Worm (Caenorhabditis elegans) whole organism, L1 larva: Measurements from ENCODE around the gene srz-63.

Experiments
- C16A3.4 ChIP-seq: fragments of 150-350 bp; optimal IDR thresholded peaks from 2 replicates; lab custom pipeline; 2014; ENCODE audit warnings: missing biosample characterization, missing genetic modification characterization
- F16B12.6 ChIP-seq: fragments of 150-350 bp; optimal IDR thresholded peaks from 2 replicates; lab custom pipeline; 2014; ENCODE audit warnings: missing biosample characterization, missing genetic modification characterization
- Y116A8C.19 ChIP-seq: sonication (generic microtip); optimal IDR thresholded peaks from 2 replicates; lab custom pipeline; 2016; ENCODE audit warnings: missing compliant biosample characterization, missing genetic modification characterization, borderline replicate concordance
- aha-1 ChIP-seq: fragments of 150-350 bp; optimal IDR thresholded peaks from 2 replicates; lab custom pipeline; 2014; ENCODE audit warnings: missing biosample characterization, missing genetic modification characterization
- alr-1 ChIP-seq: fragments of 200-800 bp; sonication (Bioruptor generic); optimal IDR thresholded peaks from 2 replicates; lab custom pipeline; 2018; ENCODE audit warnings: borderline replicate concordance, mild to moderate bottlenecking, missing genetic modification characterization, missing compliant biosample characterization
- blmp-1 ChIP-seq: fragments of 150-350 bp; optimal IDR thresholded peaks from 2 replicates; lab custom pipeline; 2014; ENCODE audit warnings: missing biosample characterization, missing genetic modification characterization
- ceh-63 ChIP-seq: fragments of 200-800 bp; sonication (Bioruptor generic); optimal IDR thresholded peaks from 2 replicates; lab custom pipeline; 2018; ENCODE audit warnings: mild to moderate bottlenecking, missing genetic modification characterization, missing compliant biosample characterization
- ceh-8 ChIP-seq: fragments of 200-800 bp; sonication (Bioruptor generic); optimal IDR thresholded peaks from 2 replicates; lab custom pipeline; 2018; ENCODE audit warnings: mild to moderate bottlenecking, missing genetic modification characterization, moderate library complexity, missing compliant biosample characterization
- ceh-82 ChIP-seq, 3 experiments: fragments of 150-350 bp in 1 of 3; sonication (generic microtip) in 2 of 3; optimal IDR thresholded peaks; 2 replicates each; lab custom pipeline; 2014 to 2017; ENCODE audit warnings: missing biosample characterization in 3 of 3, missing genetic modification characterization in 3 of 3
- dpl-1 ChIP-seq, 3 experiments: fragments of 150-350 bp in 2 of 3; sonication (generic microtip) in 1 of 3; optimal IDR thresholded peaks; 2 replicates each; lab custom pipeline; 2014 to 2017; ENCODE audit warnings: missing biosample characterization in 3 of 3, missing genetic modification characterization in 3 of 3, missing genetic modification reagents in 3 of 3
- efl-1 ChIP-seq, 4 experiments: fragments of 150-350 bp; optimal IDR thresholded peaks in 3 of 4; peaks in 1 of 4; 1 replicate in 1 of 4; 2 replicates in 3 of 4; lab custom pipeline; 2014; ENCODE audit warnings: missing biosample characterization in 2 of 4, missing genetic modification characterization in 2 of 4, missing genetic modification reagents in 2 of 4
- egl-13 ChIP-seq: sonication (generic microtip); optimal IDR thresholded peaks from 2 replicates; lab custom pipeline; 2016; ENCODE audit warnings: missing genotype, missing genetic modification reagents, missing genetic modification characterization, missing compliant biosample characterization
- egl-27 ChIP-seq, 2 experiments: fragments of 150-350 bp in 1 of 2; sonication (generic microtip); optimal IDR thresholded peaks; 3 replicates each; lab custom pipeline; 2017 to 2018; ENCODE audit warnings: missing biosample characterization in 2 of 2, missing genetic modification characterization in 2 of 2, missing genetic modification reagents in 2 of 2
- elt-3 ChIP-seq, 6 experiments: fragments of 150-350 bp in 1 of 6; sonication (generic microtip); optimal IDR thresholded peaks; 2 replicates each; lab custom pipeline; 2017 to 2018; ENCODE audit warnings: missing biosample characterization in 6 of 6, missing genetic modification characterization in 6 of 6, inconsistent platforms in 1 of 6
- fkh-10 ChIP-seq: sonication (generic microtip); optimal IDR thresholded peaks from 2 replicates; lab custom pipeline; 2017; ENCODE audit warnings: missing biosample characterization, missing genetic modification reagents, missing genetic modification characterization
- hlh-17 ChIP-seq: fragments of 200-800 bp; sonication (Bioruptor generic); optimal IDR thresholded peaks from 2 replicates; lab custom pipeline; 2018; ENCODE audit warnings: missing genetic modification characterization, mild to moderate bottlenecking, missing compliant biosample characterization, moderate library complexity, borderline replicate concordance
- hlh-4 ChIP-seq: sonication (generic microtip); optimal IDR thresholded peaks from 2 replicates; lab custom pipeline; 2016; ENCODE audit warnings: mild to moderate bottlenecking, missing genetic modification characterization, missing compliant biosample characterization
- hpl-2 ChIP-seq: fragments of 150-350 bp; optimal IDR thresholded peaks from 2 replicates; lab custom pipeline; 2014; ENCODE audit warnings: missing biosample characterization, missing genetic modification reagents, missing genetic modification characterization
- irx-1 ChIP-seq: sonication (generic microtip); optimal IDR thresholded peaks from 2 replicates; lab custom pipeline; 2016; ENCODE audit warnings: missing genetic modification characterization, missing compliant biosample characterization
- isw-1 ChIP-seq: fragments of 200-800 bp; sonication (Bioruptor generic); IDR thresholded peaks from 2 replicates; pipeline ENCODE4 v1.3.6; 2022; ENCODE audit warnings: missing genetic modification characterization, missing compliant biosample characterization
- lin-14 ChIP-seq: fragments of 200-800 bp; sonication (Bioruptor generic); optimal IDR thresholded peaks from 2 replicates; lab custom pipeline; 2018; ENCODE audit warnings: mild to moderate bottlenecking, missing genetic modification characterization, moderate library complexity, missing compliant biosample characterization
- lin-15B ChIP-seq: fragments of 150-350 bp; sonication (generic microtip); optimal IDR thresholded peaks from 3 replicates; lab custom pipeline; 2014; ENCODE audit warnings: missing biosample characterization, missing genetic modification characterization
- lin-35 ChIP-seq, 2 experiments: fragments of 150-350 bp; optimal IDR thresholded peaks; 2 replicates each; lab custom pipeline; 2014; ENCODE audit warnings: missing biosample characterization in 2 of 2, missing genetic modification characterization in 2 of 2, missing genetic modification reagents in 2 of 2
- lin-39 ChIP-seq: fragments of 150-350 bp; optimal IDR thresholded peaks from 2 replicates; lab custom pipeline; 2014; ENCODE audit warnings: missing biosample characterization, missing genetic modification reagents, missing genetic modification characterization
- lsy-2 ChIP-seq, 2 experiments: fragments of 150-350 bp; optimal IDR thresholded peaks; 2 replicates each; lab custom pipeline; 2014; ENCODE audit warnings: missing biosample characterization in 2 of 2, missing genetic modification characterization in 2 of 2
- mdl-1 ChIP-seq, 2 experiments: fragments of 150-350 bp; optimal IDR thresholded peaks; 2 replicates each; lab custom pipeline; 2014 to 2017; ENCODE audit warnings: missing biosample characterization in 2 of 2, missing genetic modification characterization in 2 of 2, inconsistent platforms in 1 of 2
- mep-1 ChIP-seq: fragments of 150-350 bp; optimal IDR thresholded peaks from 2 replicates; lab custom pipeline; 2014; ENCODE audit warnings: missing biosample characterization, missing genetic modification characterization
- nhr-11 ChIP-seq: fragments of 150-350 bp; optimal IDR thresholded peaks from 2 replicates; lab custom pipeline; 2014; ENCODE audit warnings: missing biosample characterization, missing genetic modification characterization
- nhr-20 ChIP-seq: sonication (generic microtip); optimal IDR thresholded peaks from 2 replicates; lab custom pipeline; 2016; ENCODE audit warnings: mild to moderate bottlenecking, missing genetic modification characterization, missing compliant biosample characterization
- nhr-28 ChIP-seq: fragments of 150-350 bp; optimal IDR thresholded peaks from 2 replicates; lab custom pipeline; 2014; ENCODE audit warnings: missing biosample characterization, missing genetic modification characterization
- nhr-47 ChIP-seq: sonication (generic microtip); optimal IDR thresholded peaks from 2 replicates; lab custom pipeline; 2016; ENCODE audit warnings: mild to moderate bottlenecking, missing genetic modification characterization, moderate library complexity, missing compliant biosample characterization
- nhr-71 ChIP-seq: sonication (generic microtip); optimal IDR thresholded peaks from 2 replicates; lab custom pipeline; 2016; ENCODE audit warnings: mild to moderate bottlenecking, missing genetic modification characterization, moderate library complexity, missing compliant biosample characterization
- nhr-76 ChIP-seq: sonication (generic microtip); optimal IDR thresholded peaks from 2 replicates; lab custom pipeline; 2017; ENCODE audit warnings: missing biosample characterization, missing genetic modification characterization
- skn-1 ChIP-seq: fragments of 150-350 bp; optimal IDR thresholded peaks from 2 replicates; lab custom pipeline; 2014; ENCODE audit warnings: missing biosample characterization, missing genetic modification characterization
- snu-23 ChIP-seq: sonication (generic microtip); optimal IDR thresholded peaks from 2 replicates; lab custom pipeline; 2016; ENCODE audit warnings: missing genetic modification characterization, missing compliant biosample characterization
- sox-4 ChIP-seq: sonication (generic microtip); optimal IDR thresholded peaks from 2 replicates; lab custom pipeline; 2016; ENCODE audit warnings: missing genetic modification characterization, missing compliant biosample characterization
- sptf-1 ChIP-seq: fragments of 150-350 bp; optimal IDR thresholded peaks from 2 replicates; lab custom pipeline; 2014; ENCODE audit warnings: missing biosample characterization, missing genetic modification characterization
- sup-37 ChIP-seq: fragments of 200-800 bp; sonication (Bioruptor generic); optimal IDR thresholded peaks from 2 replicates; lab custom pipeline; 2018; ENCODE audit warnings: mild to moderate bottlenecking, missing genetic modification characterization, missing compliant biosample characterization
- swsn-7 ChIP-seq: sonication (generic microtip); optimal IDR thresholded peaks from 2 replicates; lab custom pipeline; 2016; ENCODE audit warnings: missing genetic modification characterization, missing compliant biosample characterization
- tlp-1 ChIP-seq: fragments of 150-350 bp; optimal IDR thresholded peaks from 2 replicates; lab custom pipeline; 2014; ENCODE audit warnings: missing biosample characterization, missing genetic modification characterization
- unc-30 ChIP-seq: sonication (generic microtip); optimal IDR thresholded peaks from 2 replicates; lab custom pipeline; 2017; ENCODE audit warnings: missing biosample characterization, missing genetic modification characterization
- unc-98 ChIP-seq: fragments of 200-800 bp; sonication (Bioruptor generic); IDR thresholded peaks from 2 replicates; pipeline ENCODE4 v1.3.6; 2022; ENCODE audit warnings: missing genetic modification characterization, missing compliant biosample characterization
- vab-15 ChIP-seq: sonication (generic microtip); optimal IDR thresholded peaks from 2 replicates; lab custom pipeline; 2017; ENCODE audit warnings: missing genotype, mild to moderate bottlenecking, missing genetic modification characterization, missing compliant biosample characterization
- zip-4 ChIP-seq: fragments of 200-800 bp; sonication (Bioruptor generic); optimal IDR thresholded peaks from 2 replicates; lab custom pipeline; 2018; ENCODE audit warnings: mild to moderate bottlenecking, missing genetic modification characterization, moderate library complexity, missing compliant biosample characterization

Gene srz-63

DNA sequence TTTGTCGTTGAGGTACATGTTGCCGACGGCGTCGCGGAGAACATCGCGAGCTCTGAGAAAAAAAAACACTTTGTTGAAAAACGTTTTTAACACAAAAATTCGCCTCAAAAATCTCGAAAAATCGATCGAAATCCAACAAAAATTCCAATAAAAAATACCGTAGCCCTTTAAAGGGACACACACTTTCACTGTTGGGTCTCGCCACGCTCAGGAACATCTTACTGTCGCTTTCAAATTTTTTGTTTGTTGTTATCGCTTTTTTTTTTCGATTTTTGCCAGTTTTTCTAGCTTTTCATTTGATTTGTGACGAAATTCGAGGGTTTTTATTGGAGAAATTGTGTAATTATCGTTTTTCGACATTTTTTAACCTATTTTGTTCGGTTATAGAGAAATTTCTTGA lies 28.1 kb downstream of the srz-63 start:
- no peak for TF ChIP-seq nhr-47 (tag; lab: Kevin White, UChicago)
- no peak for TF ChIP-seq nhr-71 (tag; lab: Kevin White, UChicago)
- no peak for TF ChIP-seq lin-15B (tag; lab: Kevin White, UChicago)
- TF ChIP-seq, all 84 proteins: peak for 0

DNA sequence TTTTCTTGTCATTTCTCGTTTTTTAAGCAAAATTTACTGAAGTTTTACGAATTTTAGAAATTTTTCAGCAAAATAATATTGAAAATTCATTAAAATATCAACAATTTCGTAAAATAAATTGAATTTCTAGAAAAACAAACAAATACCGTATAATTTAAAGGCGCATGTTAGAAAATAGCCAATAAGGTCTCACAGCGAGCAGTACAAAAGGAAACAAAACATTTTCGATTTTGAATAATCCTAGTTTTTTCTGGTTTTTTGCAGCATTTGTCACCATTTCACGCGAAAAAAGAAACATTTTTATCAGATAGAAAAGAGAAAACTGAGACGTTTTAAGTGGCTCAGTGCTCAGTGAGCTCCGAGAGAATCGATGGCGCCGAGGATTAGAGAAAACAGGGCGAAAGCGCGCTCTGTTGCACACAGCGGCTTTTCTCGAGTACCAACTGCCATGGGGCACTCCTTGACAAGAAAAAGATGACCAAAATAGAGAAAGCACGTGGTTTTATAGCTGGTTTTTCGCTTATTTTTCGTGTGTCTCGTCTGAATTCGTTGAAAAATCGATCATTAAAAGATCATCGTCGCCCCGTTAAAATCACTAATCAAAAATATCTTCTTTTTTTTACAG lies 31.6 kb downstream of the srz-63 start, which contains the start of the genes alh-6 and fcho-1:
alh-6 (minus strand) TSS at position 242 of the 625 bp plus-strand sequence.
fcho-1 (plus strand) TSS at position 624 of the 625 bp plus-strand sequence.
- TF ChIP-seq sup-37 (GFP tag; lab: Kevin White, UChicago) (no peak), efl-1 (optimal IDR thresholded peaks at IDR 0.05; lab: Kevin White, UChicago) (peak; percentile 24 to 27), efl-1 (GFP tag; optimal IDR thresholded peaks at IDR 0.05 in 1 of 2; lab: Kevin White, UChicago) (peak in 1 of 2 experiments; percentile 36), lsy-2 (tag; optimal IDR thresholded peaks at IDR 0.05; lab: Kevin White, UChicago) (peak in 1 of 2 experiments; percentile 24), dpl-1 (GFP tag; optimal IDR thresholded peaks at IDR 0.05; lab: Kevin White, UChicago) (peak in 1 of 3 experiments; percentile 40), swsn-7 (tag; lab: Kevin White, UChicago) (no peak), nhr-20 (tag; lab: Kevin White, UChicago) (peak; percentile 19), sox-4 (tag; lab: Kevin White, UChicago) (no peak), lin-14 (GFP tag; lab: Kevin White, UChicago) (peak; percentile 63), aha-1 (tag; lab: Kevin White, UChicago) (no peak), lin-35 (GFP tag; optimal IDR thresholded peaks at IDR 0.05; lab: Kevin White, UChicago) (peak; percentile 28 to 46), ceh-82 (tag; optimal IDR thresholded peaks at IDR 0.05; lab: Kevin White, UChicago) (peak in 1 of 3 experiments; percentile 11), elt-3 (tag; optimal IDR thresholded peaks at IDR 0.05; lab: Kevin White, UChicago) (peak in 1 of 6 experiments; percentile 8), egl-13 (tag; lab: Kevin White, UChicago) (no peak), isw-1 (peak; percentile 14; the same call in 1 of the 2 replicates), alr-1 (tag; lab: Kevin White, UChicago) (no peak), hlh-17 (GFP tag; lab: Kevin White, UChicago) (no peak), skn-1 (tag; lab: Kevin White, UChicago) (peak; percentile 3), lin-15B (tag; lab: Kevin White, UChicago) (peak; percentile 32), zip-4 (GFP tag; lab: Kevin White, UChicago) (no peak), fkh-10 (no peak), nhr-47 (tag; lab: Kevin White, UChicago) (peak; percentile 25), mdl-1 (tag; optimal IDR thresholded peaks at IDR 0.05; lab: Kevin White, UChicago) (peak in 1 of 2 experiments; percentile 19)

DNA sequence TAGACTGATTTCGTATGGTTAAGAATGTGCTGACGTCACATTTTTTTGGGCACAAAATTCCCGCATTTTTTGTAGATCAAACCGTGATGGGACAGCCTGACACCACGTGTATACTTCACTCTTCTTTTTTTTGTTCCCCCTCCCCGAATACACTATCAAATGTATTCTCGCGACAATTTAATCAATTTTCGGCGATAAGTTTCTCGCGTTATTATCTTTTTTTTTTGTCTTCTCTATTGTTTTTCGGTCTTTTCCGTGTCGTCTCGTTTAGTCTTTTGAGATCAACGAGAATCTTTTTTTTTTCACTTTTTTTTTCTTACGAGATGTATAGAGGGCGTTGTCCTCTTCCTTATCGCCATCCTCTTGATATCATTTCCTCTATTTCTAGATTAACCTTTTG lies 36.8 kb downstream of the srz-63 start:
- TF ChIP-seq unc-98 (GFP tag; lab: Robert Waterston, UW) = no peak
- TF ChIP-seq nhr-28 (tag; lab: Kevin White, UChicago) = no peak
- TF ChIP-seq ceh-8 (GFP tag; lab: Kevin White, UChicago) = no peak
- TF ChIP-seq sptf-1 (tag; lab: Kevin White, UChicago) = no peak
- no peak for TF ChIP-seq mdl-1 (tag; optimal IDR thresholded peaks at IDR 0.05; lab: Kevin White, UChicago)
- no peak for TF ChIP-seq alr-1 (tag; lab: Kevin White, UChicago)
- TF ChIP-seq tlp-1 (tag; lab: Kevin White, UChicago) = no peak
- TF ChIP-seq Y116A8C.19 (tag; lab: Kevin White, UChicago) = no peak
- TF ChIP-seq F16B12.6 = no peak
- no peak for TF ChIP-seq unc-30 (tag; lab: Kevin White, UChicago)
- no peak for TF ChIP-seq mep-1
- TF ChIP-seq isw-1 = no peak
- TF ChIP-seq C16A3.4 = no peak
- no peak for TF ChIP-seq ceh-63 (GFP tag; lab: Kevin White, UChicago)
- TF ChIP-seq lin-15B (tag; lab: Kevin White, UChicago) = no peak
- TF ChIP-seq lin-14 (GFP tag; lab: Kevin White, UChicago) = peak; percentile 50
- no peak for TF ChIP-seq egl-27 (tag; optimal IDR thresholded peaks at IDR 0.05; lab: Kevin White, UChicago)
- TF ChIP-seq vab-15 (tag; lab: Kevin White, UChicago) = no peak
- TF ChIP-seq hlh-4 (tag; lab: Kevin White, UChicago) = no peak
- no peak for TF ChIP-seq skn-1 (tag; lab: Kevin White, UChicago)
- no peak for TF ChIP-seq sox-4 (tag; lab: Kevin White, UChicago)
- TF ChIP-seq hpl-2 (GFP tag; lab: Kevin White, UChicago) = no peak
- peak; percentile 7 for TF ChIP-seq snu-23 (GFP tag; lab: Kevin White, UChicago)
- TF ChIP-seq nhr-11 = no peak
- no peak for TF ChIP-seq nhr-76 (tag; lab: Kevin White, UChicago)
- TF ChIP-seq egl-13 (tag; lab: Kevin White, UChicago) = no peak
- peak; percentile 91 for TF ChIP-seq blmp-1 (tag; lab: Kevin White, UChicago)
- peak; percentile 12 to 44 for TF ChIP-seq lin-35 (GFP tag; optimal IDR thresholded peaks at IDR 0.05; lab: Kevin White, UChicago)
- peak; percentile 23 for TF ChIP-seq nhr-71 (tag; lab: Kevin White, UChicago)
- TF ChIP-seq sup-37 (GFP tag; lab: Kevin White, UChicago) = no peak
- no peak for TF ChIP-seq lin-39 (tag; lab: Kevin White, UChicago)
- no peak for TF ChIP-seq irx-1 (tag; lab: Kevin White, UChicago)
